Worm (Caenorhabditis elegans): ENCODE data around the gene pha-1.

DNA sequence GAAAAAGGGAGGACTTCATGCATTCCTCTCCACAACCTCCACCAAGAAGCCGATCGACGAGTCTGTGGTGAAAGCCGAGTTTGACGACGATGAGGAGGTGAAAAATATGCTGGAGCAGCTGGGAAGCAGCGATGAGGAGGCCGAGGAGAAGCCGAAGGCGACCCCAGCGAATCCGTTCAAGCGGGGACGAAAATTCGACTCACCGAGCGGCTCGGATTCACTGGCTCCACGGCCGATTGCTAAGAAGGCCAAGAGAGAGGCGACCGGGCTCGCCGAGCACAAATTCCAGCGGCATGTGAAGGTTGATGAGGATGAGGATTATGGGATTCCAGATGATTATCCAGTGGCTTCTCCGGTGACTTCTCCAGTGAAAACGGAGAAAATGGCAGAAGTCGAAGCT is 11.3 kb downstream of the pha-1 start:
- TF ChIP-seq ceh-30 (tag; optimal IDR thresholded peaks at IDR 0.05): no peak
- TF ChIP-seq ama-1 (optimal IDR thresholded peaks at IDR 0.05): no peak
- no peak for TF ChIP-seq pha-4 (tag; optimal IDR thresholded peaks at IDR 0.05)
- TF ChIP-seq pha-2 (tag; optimal IDR thresholded peaks at IDR 0.05): no peak
- no peak for TF ChIP-seq ahr-1 (tag; optimal IDR thresholded peaks at IDR 0.05)
- TF ChIP-seq dmd-4 (tag; optimal IDR thresholded peaks at IDR 0.05; ENCODE audit: borderline replicate concordance): no peak
- TF ChIP-seq ceh-45 (GFP tag; IDR thresholded peaks at IDR 0.05): no peak
- TF ChIP-seq K09A11.1 (tag; optimal IDR thresholded peaks at IDR 0.05; ENCODE audit: insufficient read depth): no peak
- TF ChIP-seq fax-1 (tag; optimal IDR thresholded peaks at IDR 0.05): no peak
- TF ChIP-seq pag-3 (tag; optimal IDR thresholded peaks at IDR 0.05; ENCODE audit: borderline replicate concordance): no peak
- TF ChIP-seq nhr-11 (tag; optimal IDR thresholded peaks at IDR 0.05): no peak
- TF ChIP-seq F13H6.1 (tag; optimal IDR thresholded peaks at IDR 0.05): no peak
- no peak for TF ChIP-seq ets-4 (tag; optimal IDR thresholded peaks at IDR 0.05)
- TF ChIP-seq elt-4 (tag; optimal IDR thresholded peaks at IDR 0.05): peak; percentile 58

All from whole organism, late embryonic.